Fruit fly (Drosophila melanogaster): Measurements from ENCODE around the gene AOX2.

The AOX2 gene

DNA sequence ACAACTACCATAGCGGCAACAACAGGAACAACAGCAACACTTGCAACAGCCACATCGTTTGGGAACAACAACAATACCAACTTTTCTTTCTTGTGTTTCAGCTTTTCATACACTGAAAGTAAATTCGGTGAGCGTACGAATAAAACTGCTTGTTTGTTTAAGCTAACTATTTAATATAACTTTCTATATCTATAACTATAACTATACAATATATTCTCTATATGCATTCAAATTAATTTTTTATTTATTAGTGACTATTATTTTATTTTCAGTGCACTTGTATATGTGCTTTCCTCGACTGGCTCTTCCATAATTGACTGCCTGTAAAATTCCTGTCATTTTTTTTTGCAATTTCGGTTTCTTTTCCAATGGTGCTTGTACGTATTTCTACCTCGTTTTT, 24.7 kb upstream of the AOX2 start (continued):
- TF ChIP-seq dac (GFP tag; optimal IDR thresholded peaks at IDR 0.05), result peak; percentile 18
- no peak for TF ChIP-seq CG31627 (GFP tag; optimal IDR thresholded peaks at IDR 0.05)
- no peak for TF ChIP-seq esn (GFP tag; optimal IDR thresholded peaks at IDR 0.05)
- peak; percentile 23 for TF ChIP-seq svp (GFP tag)
- TF ChIP-seq CG9139 (GFP tag; optimal IDR thresholded peaks at IDR 0.05), result no peak
- TF ChIP-seq achi (GFP tag; optimal IDR thresholded peaks at IDR 0.05), result peak; percentile 67
- TF ChIP-seq acj6 (GFP tag; optimal IDR thresholded peaks at IDR 0.05), result peak; percentile 28
- no peak for TF ChIP-seq Smox (GFP tag; optimal IDR thresholded peaks at IDR 0.05)
- peak; percentile 84 for TF ChIP-seq CG32006 (GFP tag; optimal IDR thresholded peaks at IDR 0.05)
- TF ChIP-seq eg (GFP tag; IDR thresholded peaks at IDR 0.05), result peak; percentile 89
- TF ChIP-seq CG6163 (GFP tag; IDR thresholded peaks at IDR 0.05), result peak; percentile 69
- peak; percentile 58 for TF ChIP-seq OdsH (GFP tag; optimal IDR thresholded peaks at IDR 0.05)
- peak; percentile 80 for TF ChIP-seq Gug (GFP tag; IDR thresholded peaks at IDR 0.05)
- TF ChIP-seq CG15336 (GFP tag; IDR thresholded peaks at IDR 0.05), result peak; percentile 94
- peak; percentile 54 for TF ChIP-seq Lpt (GFP tag; optimal IDR thresholded peaks at IDR 0.05)

- TF ChIP-seq spab (GFP tag; optimal IDR thresholded peaks at IDR 0.05) (peak; percentile 16), CG10669 (GFP tag; optimal IDR thresholded peaks at IDR 0.05) (peak; percentile 9), CG6792 (GFP tag; optimal IDR thresholded peaks at IDR 0.05) (peak; percentile 23), CG3919 (GFP tag; optimal IDR thresholded peaks at IDR 0.05) (peak; percentile 62), Sox14 (GFP tag; optimal IDR thresholded peaks at IDR 0.05) (peak; percentile 72), svp (GFP tag) (peak; percentile 77), net (GFP tag; optimal IDR thresholded peaks at IDR 0.05) (no peak), Ets21C (GFP tag; optimal IDR thresholded peaks at IDR 0.05) (peak; percentile 53), CG8119 (GFP tag; IDR thresholded peaks at IDR 0.05) (peak; percentile 80), Hr39 (GFP tag; optimal IDR thresholded peaks at IDR 0.05) (peak; percentile 74), CG31627 (GFP tag; optimal IDR thresholded peaks at IDR 0.05) (peak; percentile 74), fd85E (GFP tag; optimal IDR thresholded peaks at IDR 0.05) (no peak), topi (GFP tag; optimal IDR thresholded peaks at IDR 0.05) (peak; percentile 64), CG11902 (GFP tag; optimal IDR thresholded peaks at IDR 0.05) (no peak), Hr38 (GFP tag; optimal IDR thresholded peaks at IDR 0.05) (no peak), CG11294 (GFP tag; IDR thresholded peaks at IDR 0.05) (peak; percentile 27; the same call in 1 of the 2 replicates), pdm3 (GFP tag; optimal IDR thresholded peaks at IDR 0.05) (peak; percentile 68), CG10631 (GFP tag; optimal IDR thresholded peaks at IDR 0.05) (peak; percentile 59), dac (GFP tag; optimal IDR thresholded peaks at IDR 0.05) (peak; percentile 69), lz (GFP tag; optimal IDR thresholded peaks at IDR 0.05) (peak; percentile 53), acj6 (GFP tag; optimal IDR thresholded peaks at IDR 0.05) (peak; percentile 56), ss (GFP tag; optimal IDR thresholded peaks at IDR 0.05) (no peak), CG8632 (GFP tag; optimal IDR thresholded peaks at IDR 0.05) (no peak), vri (GFP tag; optimal IDR thresholded peaks at IDR 0.05) (peak; percentile 62), OdsH (GFP tag; optimal IDR thresholded peaks at IDR 0.05) (peak; percentile 71), CG9139 (GFP tag; optimal IDR thresholded peaks at IDR 0.05) (no peak), Gug (GFP tag; IDR thresholded peaks at IDR 0.05) (peak; percentile 31; the same call in 1 of the 2 replicates), Smox (GFP tag; optimal IDR thresholded peaks at IDR 0.05) (peak; percentile 66), salr (GFP tag; optimal IDR thresholded peaks at IDR 0.05) (peak; percentile 1 to 43), CG8319 (GFP tag; optimal IDR thresholded peaks at IDR 0.05) (no peak), CG15336 (GFP tag; IDR thresholded peaks at IDR 0.05) (peak; percentile 78), CG11762 (GFP tag; optimal IDR thresholded peaks at IDR 0.05; ENCODE audit: insufficient read depth) (peak; percentile 18), Sox102F (GFP tag; optimal IDR thresholded peaks at IDR 0.05) (peak; percentile 74), CG32006 (GFP tag; optimal IDR thresholded peaks at IDR 0.05) (peak; percentile 85), CG34406 (GFP tag; optimal IDR thresholded peaks at IDR 0.05) (peak; percentile 17), CG1621 (tag; optimal IDR thresholded peaks at IDR 0.05) (no peak), CG6808 (GFP tag; optimal IDR thresholded peaks at IDR 0.05) (no peak), Blimp-1 (GFP tag; optimal IDR thresholded peaks at IDR 0.05) (no peak), fkh (GFP tag; optimal IDR thresholded peaks at IDR 0.05) (no peak), fd59A (GFP tag; optimal IDR thresholded peaks at IDR 0.05) (peak; percentile 29), CG4318 (GFP tag; optimal IDR thresholded peaks at IDR 0.05) (peak; percentile 76), CG6163 (GFP tag; IDR thresholded peaks at IDR 0.05) (peak; percentile 73; the same call in 2 of the 3 replicates), achi (GFP tag; optimal IDR thresholded peaks at IDR 0.05) (peak; percentile 64), Ets96B (tag; optimal IDR thresholded peaks at IDR 0.05) (peak; percentile 34), Eip78C (GFP tag) (peak; percentile 82)
These were observed 24.1 kb upstream of the AOX2 start for dm6 chr3R:15566340-15566739.

All from whole organism, prepupa.